Fruit fly (Drosophila melanogaster): ENCODE results near the gene CG3097.

dm6 chrX:5819972-5820371 is 49.4 kb upstream of the CG3097 start:
- no peak for TF ChIP-seq Ets98B (GFP tag; IDR thresholded peaks at IDR 0.05)
- TF ChIP-seq EcR (GFP tag; optimal IDR thresholded peaks at IDR 0.05): no peak
- TF ChIP-seq CG17806 (tag; optimal IDR thresholded peaks at IDR 0.05): no peak
- no peak for TF ChIP-seq CG15710 (tag; optimal IDR thresholded peaks at IDR 0.05)
- TF ChIP-seq CG4496 (GFP tag; IDR thresholded peaks at IDR 0.05): 0 out of 3 replicates have a peak, but pooled peaks have one; percentile 15
- no peak for TF ChIP-seq Pif1A (GFP tag; optimal IDR thresholded peaks at IDR 0.05)
- TF ChIP-seq CG13204 (GFP tag; optimal IDR thresholded peaks at IDR 0.05): no peak
